Worm (Caenorhabditis elegans) whole organism, mixed stage, embryonic: ENCODE data around the gene wdr-20.

Experiments
- M03D4.4 ChIP-seq: sonication (generic microtip); optimal IDR thresholded peaks from 2 replicates; lab custom pipeline; 2017; ENCODE audit warnings: mild to moderate bottlenecking, missing genetic modification characterization, missing compliant biosample characterization
- bed-3 ChIP-seq: fragments of 200-800 bp; sonication (Bioruptor generic); optimal IDR thresholded peaks from 3 replicates; lab custom pipeline; 2018; ENCODE audit warnings: mild to moderate bottlenecking, missing genetic modification characterization, moderate library complexity, missing compliant biosample characterization
- blmp-1 ChIP-seq: fragments of 150-350 bp; optimal IDR thresholded peaks from 2 replicates; lab custom pipeline; 2014; ENCODE audit warnings: missing biosample characterization, missing genetic modification characterization
- ceh-39 ChIP-seq: fragments of 150-350 bp; optimal IDR thresholded peaks from 2 replicates; lab custom pipeline; 2014; ENCODE audit warnings: missing biosample characterization, missing genetic modification characterization
- ces-1 ChIP-seq: fragments of 150-350 bp; optimal IDR thresholded peaks from 2 replicates; lab custom pipeline; 2014; ENCODE audit warnings: missing biosample characterization, missing genetic modification reagents, missing genetic modification characterization
- cnd-1 ChIP-seq: fragments of 200-800 bp; sonication (Bioruptor generic); optimal IDR thresholded peaks from 2 replicates; lab custom pipeline; 2018; ENCODE audit warnings: mild to moderate bottlenecking, missing genetic modification characterization, missing compliant biosample characterization
- drap-1 ChIP-seq: fragments of 200-800 bp; sonication (Bioruptor generic); optimal IDR thresholded peaks from 3 replicates; lab custom pipeline; 2018; ENCODE audit warnings: mild to moderate bottlenecking, missing genetic modification characterization, missing compliant biosample characterization
- elt-1 ChIP-seq: sonication (generic microtip); optimal IDR thresholded peaks from 2 replicates; lab custom pipeline; 2017; ENCODE audit warnings: missing genetic modification characterization, mild to moderate bottlenecking, missing compliant biosample characterization, antibody characterized with exemption, moderate library complexity, borderline replicate concordance; ENCODE audit not compliant: insufficient read depth
- flh-1 ChIP-seq: fragments of 200-800 bp; sonication (Bioruptor generic); optimal IDR thresholded peaks from 2 replicates; lab custom pipeline; 2018; ENCODE audit warnings: mild to moderate bottlenecking, missing genetic modification characterization, moderate library complexity, missing compliant biosample characterization
- ham-2 ChIP-seq: fragments of 200-800 bp; sonication (Bioruptor generic); optimal IDR thresholded peaks from 2 replicates; lab custom pipeline; 2018; ENCODE audit warnings: mild to moderate bottlenecking, missing genetic modification characterization, missing compliant biosample characterization
- lsy-2 ChIP-seq: fragments of 150-350 bp; optimal IDR thresholded peaks from 2 replicates; lab custom pipeline; 2014; ENCODE audit warnings: missing biosample characterization, missing genetic modification characterization
- mab-5 ChIP-seq: fragments of 150-350 bp; optimal IDR thresholded peaks from 2 replicates; lab custom pipeline; 2014; ENCODE audit warnings: missing biosample characterization, missing genetic modification characterization
- mep-1 ChIP-seq: fragments of 150-350 bp; optimal IDR thresholded peaks from 2 replicates; lab custom pipeline; 2017; ENCODE audit warnings: missing biosample characterization, missing genetic modification reagents, missing genetic modification characterization, inconsistent platforms
- nhr-12 ChIP-seq: fragments of 150-350 bp; optimal IDR thresholded peaks from 2 replicates; lab custom pipeline; 2014; ENCODE audit warnings: missing biosample characterization, missing genetic modification characterization
- nhr-28 ChIP-seq: fragments of 150-350 bp; optimal IDR thresholded peaks from 2 replicates; lab custom pipeline; 2014; ENCODE audit warnings: missing biosample characterization, missing genetic modification characterization
- nhr-76 ChIP-seq: sonication (generic microtip); optimal IDR thresholded peaks from 2 replicates; lab custom pipeline; 2017; ENCODE audit warnings: missing biosample characterization, missing genetic modification characterization
- pha-4 ChIP-seq: fragments of 150-350 bp; optimal IDR thresholded peaks from 2 replicates; lab custom pipeline; 2018; ENCODE audit warnings: missing biosample characterization, missing genetic modification reagents, missing genetic modification characterization
- snpc-4 ChIP-seq: fragments of 150-350 bp; optimal IDR thresholded peaks from 2 replicates; lab custom pipeline; 2014; ENCODE audit warnings: missing biosample characterization, missing genetic modification characterization
- tbx-8 ChIP-seq: fragments of 200-800 bp; sonication (Bioruptor generic); optimal IDR thresholded peaks from 2 replicates; lab custom pipeline; 2018; ENCODE audit warnings: mild to moderate bottlenecking, missing genetic modification characterization, moderate library complexity, missing compliant biosample characterization
- unc-120 ChIP-seq: sonication (generic microtip); optimal IDR thresholded peaks from 2 replicates; lab custom pipeline; 2017; ENCODE audit warnings: missing genetic modification characterization, missing compliant biosample characterization; ENCODE audit not compliant: poor library complexity, severe bottlenecking
- unc-62 ChIP-seq: fragments of 150-350 bp; optimal IDR thresholded peaks from 2 replicates; lab custom pipeline; 2014; ENCODE audit warnings: missing biosample characterization, missing genetic modification reagents, missing genetic modification characterization
- zip-8 ChIP-seq: fragments of 150-350 bp; optimal IDR thresholded peaks from 2 replicates; lab custom pipeline; 2014; ENCODE audit warnings: missing biosample characterization, missing genetic modification characterization
- ztf-11 ChIP-seq: fragments of 150-350 bp; optimal IDR thresholded peaks from 2 replicates; lab custom pipeline; 2014; ENCODE audit warnings: missing biosample characterization, missing genetic modification characterization

The wdr-20 gene

ce11 chrV:10081636-10082035 lies 52.3 kb downstream of the wdr-20 start, which contains the start of gene nhr-205:
nhr-205 (minus strand) TSS chrV:10081776.
- no peak for TF ChIP-seq ceh-39 (tag; lab: Kevin White, UChicago)
- TF ChIP-seq snpc-4 (tag; lab: Kevin White, UChicago), result no peak
- no peak for TF ChIP-seq zip-8 (tag; lab: Kevin White, UChicago)
- no peak for TF ChIP-seq elt-1 (tag; lab: Kevin White, UChicago)
- TF ChIP-seq nhr-76 (tag; lab: Kevin White, UChicago), result no peak
- no peak for TF ChIP-seq unc-62 (GFP tag; lab: Kevin White, UChicago)
- TF ChIP-seq tbx-8 (GFP tag; lab: Kevin White, UChicago), result no peak
- TF ChIP-seq unc-120 (tag; lab: Kevin White, UChicago), result no peak
- TF ChIP-seq lsy-2 (tag; lab: Kevin White, UChicago), result no peak
- TF ChIP-seq mab-5 (tag; lab: Kevin White, UChicago), result no peak
- TF ChIP-seq nhr-12, result no peak
- no peak for TF ChIP-seq nhr-28
- no peak for TF ChIP-seq blmp-1 (tag; lab: Kevin White, UChicago)
- no peak for TF ChIP-seq ces-1 (GFP tag; lab: Kevin White, UChicago)
- TF ChIP-seq drap-1 (GFP tag; lab: Kevin White, UChicago), result no peak
- no peak for TF ChIP-seq cnd-1
- TF ChIP-seq mep-1, result no peak
- TF ChIP-seq ztf-11 (tag; lab: Kevin White, UChicago), result no peak
- TF ChIP-seq M03D4.4 (tag; lab: Kevin White, UChicago), result no peak
- no peak for TF ChIP-seq pha-4 (tag; lab: Kevin White, UChicago)
- TF ChIP-seq, all 35 proteins: peak for 0

- no peak for TF ChIP-seq ztf-11 (tag; lab: Kevin White, UChicago)
- TF ChIP-seq lsy-2 (tag; lab: Kevin White, UChicago), result no peak
- TF ChIP-seq unc-120 (tag; lab: Kevin White, UChicago), result no peak
- TF ChIP-seq flh-1 (GFP tag; lab: Kevin White, UChicago), result no peak
- TF ChIP-seq bed-3 (GFP tag; lab: Kevin White, UChicago), result no peak
- no peak for TF ChIP-seq zip-8 (tag; lab: Kevin White, UChicago)
- no peak for TF ChIP-seq ham-2
- TF ChIP-seq, all 35 proteins: peak for 0
Measured at ce11 chrV:10080905-10081304, 53.1 kb downstream of the wdr-20 start.
